Fruit fly (Drosophila melanogaster) whole organism, prepupa: Measurements from ENCODE around the gene Wdr33.

Experiments
- Blimp-1 ChIP-seq: fragments of 200-800 bp; sonication (Bioruptor generic); optimal IDR thresholded peaks from 3 replicates; lab custom pipeline; 2017; ENCODE audit warnings: missing biosample characterization, missing genetic modification characterization, mild to moderate bottlenecking, moderate library complexity, missing genetic modification reagents
- CG10631 ChIP-seq: fragments of 200-800 bp; sonication (Bioruptor generic); optimal IDR thresholded peaks from 2 replicates; lab custom pipeline; 2016; ENCODE audit warnings: missing biosample characterization, missing genetic modification characterization
- CG10669 ChIP-seq: fragments of 200-800 bp; sonication (Bioruptor generic); optimal IDR thresholded peaks from 3 replicates; lab custom pipeline; 2018; ENCODE audit warnings: missing biosample characterization, mild to moderate bottlenecking, missing genetic modification characterization, moderate library complexity
- CG11294 ChIP-seq: fragments of 200-800 bp; sonication (Bioruptor generic); IDR thresholded peaks from 2 replicates; pipeline ENCODE4 v1.3.6; 2022; ENCODE audit warnings: missing biosample characterization, missing genetic modification characterization
- CG11762 ChIP-seq: fragments of 200-800 bp; sonication (Bioruptor generic); optimal IDR thresholded peaks from 3 replicates; lab custom pipeline; 2016; ENCODE audit warnings: missing biosample characterization, missing genetic modification characterization; ENCODE audit not compliant: insufficient read depth
- CG15336 ChIP-seq: fragments of 200-800 bp; sonication (Bioruptor generic); IDR thresholded peaks from 2 replicates; pipeline ENCODE4 v1.3.6; 2022; ENCODE audit warnings: missing biosample characterization, missing genetic modification characterization
- CG1621 ChIP-seq: fragments of 200-800 bp; sonication (Bioruptor generic); optimal IDR thresholded peaks from 3 replicates; lab custom pipeline; 2018; ENCODE audit warnings: missing biosample characterization, mild to moderate bottlenecking, missing genetic modification characterization
- CG16779 ChIP-seq: fragments of 200-800 bp; sonication (Bioruptor generic); optimal IDR thresholded peaks from 3 replicates; lab custom pipeline; 2017; ENCODE audit warnings: missing biosample characterization, mild to moderate bottlenecking, missing genetic modification characterization
- CG3032 ChIP-seq: fragments of 200-800 bp; optimal IDR thresholded peaks from 2 replicates; lab custom pipeline; 2019; ENCODE audit warnings: missing biosample characterization, mild to moderate bottlenecking, missing genetic modification characterization, moderate library complexity
- CG31627 ChIP-seq: fragments of 200-800 bp; sonication (Bioruptor generic); optimal IDR thresholded peaks from 3 replicates; lab custom pipeline; 2016; ENCODE audit warnings: missing biosample characterization, missing genetic modification characterization
- CG34406 ChIP-seq: fragments of 200-800 bp; sonication (Bioruptor generic); optimal IDR thresholded peaks from 3 replicates; lab custom pipeline; 2016; ENCODE audit warnings: missing biosample characterization, missing genetic modification characterization
- CG3919 ChIP-seq: fragments of 200-800 bp; sonication (Bioruptor generic); optimal IDR thresholded peaks from 3 replicates; lab custom pipeline; 2016; ENCODE audit warnings: missing biosample characterization, missing genetic modification characterization
- CG4318 ChIP-seq: fragments of 200-800 bp; sonication (Bioruptor generic); optimal IDR thresholded peaks from 3 replicates; lab custom pipeline; 2017; ENCODE audit warnings: missing biosample characterization, mild to moderate bottlenecking, missing genetic modification characterization
- CG6163 ChIP-seq: fragments of 200-800 bp; sonication (Bioruptor generic); IDR thresholded peaks from 3 replicates; pipeline ENCODE4 v1.3.6; 2022; ENCODE audit warnings: missing biosample characterization, missing genetic modification characterization
- CG6276 ChIP-seq: fragments of 200-800 bp; sonication (Bioruptor generic); optimal IDR thresholded peaks from 2 replicates; lab custom pipeline; 2017; ENCODE audit warnings: missing biosample characterization, mild to moderate bottlenecking, missing genetic modification characterization
- CG6792 ChIP-seq: fragments of 200-800 bp; sonication (Bioruptor generic); optimal IDR thresholded peaks from 3 replicates; lab custom pipeline; 2016; ENCODE audit warnings: missing biosample characterization, missing genetic modification characterization
- CG6808 ChIP-seq: fragments of 200-800 bp; sonication (Bioruptor generic); optimal IDR thresholded peaks from 3 replicates; lab custom pipeline; 2017; ENCODE audit warnings: missing biosample characterization, missing genetic modification characterization, mild to moderate bottlenecking, moderate library complexity, missing genetic modification reagents
- CG7368 ChIP-seq: fragments of 200-800 bp; sonication (Bioruptor generic); optimal IDR thresholded peaks from 3 replicates; lab custom pipeline; 2016; ENCODE audit warnings: missing biosample characterization, missing genetic modification characterization
- CG8119 ChIP-seq: fragments of 200-800 bp; sonication (Bioruptor generic); IDR thresholded peaks from 3 replicates; pipeline ENCODE4 v1.3.6; 2022; ENCODE audit warnings: missing biosample characterization, missing genetic modification characterization
- CG8319 ChIP-seq: fragments of 200-800 bp; sonication (Bioruptor generic); optimal IDR thresholded peaks from 3 replicates; lab custom pipeline; 2016; ENCODE audit warnings: missing biosample characterization, missing genetic modification characterization
- CG8632 ChIP-seq: fragments of 200-800 bp; sonication (Bioruptor generic); optimal IDR thresholded peaks from 3 replicates; lab custom pipeline; 2016; ENCODE audit warnings: missing biosample characterization, missing genetic modification characterization
- CG9139 ChIP-seq: fragments of 200-800 bp; sonication (Bioruptor generic); optimal IDR thresholded peaks from 3 replicates; lab custom pipeline; 2017; ENCODE audit warnings: missing biosample characterization, mild to moderate bottlenecking, missing genetic modification characterization
- Eip78C ChIP-seq: fragments of 200-800 bp; sonication (Bioruptor generic); peaks from one replicate; lab custom pipeline; 2016; ENCODE audit warnings: missing biosample characterization, missing genetic modification characterization
- Eip93F ChIP-seq: fragments of 200-800 bp; sonication (Bioruptor generic); optimal IDR thresholded peaks from 2 replicates; lab custom pipeline; 2016; ENCODE audit warnings: missing biosample characterization, mild to moderate bottlenecking, missing genetic modification characterization
- Ets21C ChIP-seq: fragments of 200-800 bp; sonication (Bioruptor generic); optimal IDR thresholded peaks from 3 replicates; lab custom pipeline; 2016; ENCODE audit warnings: missing biosample characterization, missing genetic modification characterization
- Ets96B ChIP-seq: fragments of 200-800 bp; optimal IDR thresholded peaks from 2 replicates; lab custom pipeline; 2019; ENCODE audit warnings: missing biosample characterization, mild to moderate bottlenecking, missing genetic modification characterization, moderate library complexity
- Gug ChIP-seq: fragments of 200-800 bp; sonication (Bioruptor generic); IDR thresholded peaks from 2 replicates; pipeline ENCODE4 v1.3.6; 2022; ENCODE audit warnings: missing biosample characterization, missing genetic modification characterization
- Hr38 ChIP-seq: sonication (Bioruptor generic); optimal IDR thresholded peaks from 2 replicates; lab custom pipeline; 2016; ENCODE audit warnings: missing biosample characterization, missing genetic modification characterization
- Hr39 ChIP-seq: fragments of 200-800 bp; sonication (Bioruptor generic); optimal IDR thresholded peaks from 2 replicates; lab custom pipeline; 2016; ENCODE audit warnings: missing biosample characterization, missing genetic modification characterization
- Hr4 ChIP-seq: fragments of 200-800 bp; sonication (Bioruptor generic); optimal IDR thresholded peaks from 3 replicates; lab custom pipeline; 2016; ENCODE audit warnings: missing biosample characterization, missing genetic modification characterization
- Lpt ChIP-seq: fragments of 200-800 bp; sonication (Bioruptor generic); optimal IDR thresholded peaks from 3 replicates; lab custom pipeline; 2016; ENCODE audit warnings: missing biosample characterization, missing genetic modification characterization
- Met ChIP-seq: fragments of 200-800 bp; sonication (Bioruptor generic); optimal IDR thresholded peaks from 3 replicates; lab custom pipeline; 2016; ENCODE audit warnings: missing biosample characterization, missing genetic modification characterization
- Smox ChIP-seq: fragments of 200-800 bp; sonication (Bioruptor generic); optimal IDR thresholded peaks from 3 replicates; lab custom pipeline; 2016; ENCODE audit warnings: missing biosample characterization, missing genetic modification characterization
- Sox102F ChIP-seq: fragments of 200-800 bp; sonication (Bioruptor generic); optimal IDR thresholded peaks from 2 replicates; lab custom pipeline; 2016; ENCODE audit warnings: missing biosample characterization, mild to moderate bottlenecking, missing genetic modification characterization
- Sox14 ChIP-seq: fragments of 200-800 bp; sonication (Bioruptor generic); optimal IDR thresholded peaks from 3 replicates; lab custom pipeline; 2016; ENCODE audit warnings: missing biosample characterization, missing genetic modification characterization
- achi ChIP-seq: fragments of 200-800 bp; sonication (Bioruptor generic); optimal IDR thresholded peaks from 3 replicates; lab custom pipeline; 2016; ENCODE audit warnings: missing biosample characterization, missing genetic modification characterization
- acj6 ChIP-seq: fragments of 200-800 bp; sonication (Bioruptor generic); optimal IDR thresholded peaks from 3 replicates; lab custom pipeline; 2016; ENCODE audit warnings: missing biosample characterization, missing genetic modification characterization
- cyc ChIP-seq: fragments of 200-800 bp; sonication (Bioruptor generic); optimal IDR thresholded peaks from 3 replicates; lab custom pipeline; 2016; ENCODE audit warnings: missing biosample characterization, missing genetic modification characterization
- dsx ChIP-seq: fragments of 200-800 bp; optimal IDR thresholded peaks from 3 replicates; lab custom pipeline; 2019; ENCODE audit warnings: missing biosample characterization, mild to moderate bottlenecking, missing genetic modification characterization, moderate library complexity; ENCODE audit not compliant: poor library complexity, severe bottlenecking
- eg ChIP-seq: fragments of 200-800 bp; sonication (Bioruptor generic); IDR thresholded peaks from 3 replicates; pipeline ENCODE4 v1.3.6; 2022; ENCODE audit warnings: missing biosample characterization, missing genetic modification characterization
- esn ChIP-seq: fragments of 200-800 bp; sonication (Bioruptor generic); optimal IDR thresholded peaks from 2 replicates; lab custom pipeline; 2016; ENCODE audit warnings: missing biosample characterization, mild to moderate bottlenecking, missing genetic modification characterization, moderate library complexity
- fd85E ChIP-seq: fragments of 200-800 bp; sonication (Bioruptor generic); optimal IDR thresholded peaks from 3 replicates; lab custom pipeline; 2016; ENCODE audit warnings: missing biosample characterization, missing genetic modification characterization
- fkh ChIP-seq: fragments of 200-800 bp; sonication (Bioruptor generic); optimal IDR thresholded peaks from 3 replicates; lab custom pipeline; 2017; ENCODE audit warnings: missing biosample characterization, mild to moderate bottlenecking, missing genetic modification characterization, moderate library complexity
- lz ChIP-seq: fragments of 200-800 bp; sonication (Bioruptor generic); optimal IDR thresholded peaks from 3 replicates; lab custom pipeline; 2016; ENCODE audit warnings: missing biosample characterization, missing genetic modification characterization
- net ChIP-seq: fragments of 200-800 bp; sonication (Bioruptor generic); optimal IDR thresholded peaks from 3 replicates; lab custom pipeline; 2016; ENCODE audit warnings: missing biosample characterization, missing genetic modification characterization
- pdm3 ChIP-seq: fragments of 200-800 bp; sonication (Bioruptor generic); optimal IDR thresholded peaks from 3 replicates; lab custom pipeline; 2016; ENCODE audit warnings: missing biosample characterization, missing genetic modification characterization
- salr ChIP-seq, 2 experiments: fragments of 200-800 bp; sonication (Bioruptor generic); optimal IDR thresholded peaks; 3 replicates each; lab custom pipeline; 2016 to 2018; ENCODE audit warnings: missing biosample characterization in 2 of 2, missing genetic modification characterization in 2 of 2, mild to moderate bottlenecking in 1 of 2
- svp ChIP-seq: fragments of 200-800 bp; sonication (Bioruptor generic); peaks from one replicate; lab custom pipeline; 2016; ENCODE audit warnings: missing biosample characterization, missing genetic modification characterization
- topi ChIP-seq: fragments of 200-800 bp; sonication (Bioruptor generic); optimal IDR thresholded peaks from 3 replicates; lab custom pipeline; 2016; ENCODE audit warnings: missing biosample characterization, missing genetic modification characterization
- vri ChIP-seq: fragments of 200-800 bp; sonication (Bioruptor generic); optimal IDR thresholded peaks from 3 replicates; lab custom pipeline; 2016; ENCODE audit warnings: missing biosample characterization, mild to moderate bottlenecking, missing genetic modification characterization

Wdr33 gene

DNA sequence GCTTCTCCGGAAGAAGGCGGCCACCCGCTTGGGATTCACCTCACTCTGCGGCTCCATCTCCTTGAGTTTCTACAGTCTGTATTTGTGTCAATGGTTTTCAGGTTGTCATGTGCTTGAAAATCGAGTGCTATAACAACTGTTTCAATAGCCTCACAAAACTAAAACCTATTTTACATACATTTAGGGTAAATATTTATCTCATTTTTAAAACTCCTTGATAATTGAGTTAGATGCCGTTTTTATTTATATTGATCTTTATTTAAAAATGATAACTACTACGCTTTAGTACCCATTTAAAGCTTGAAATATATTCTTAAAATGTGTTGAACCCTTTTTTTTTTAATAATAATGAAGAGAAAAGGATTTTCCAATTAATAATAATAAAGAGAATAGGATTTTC is 32.8 kb downstream of the Wdr33 start, which contains the start of gene CG2104:
TSS of gene CG2104 (minus strand) at position 101 of the 400 bp plus-strand sequence.
- TF ChIP-seq CG31627 (GFP tag; lab: Kevin White, UChicago) = no peak

DNA sequence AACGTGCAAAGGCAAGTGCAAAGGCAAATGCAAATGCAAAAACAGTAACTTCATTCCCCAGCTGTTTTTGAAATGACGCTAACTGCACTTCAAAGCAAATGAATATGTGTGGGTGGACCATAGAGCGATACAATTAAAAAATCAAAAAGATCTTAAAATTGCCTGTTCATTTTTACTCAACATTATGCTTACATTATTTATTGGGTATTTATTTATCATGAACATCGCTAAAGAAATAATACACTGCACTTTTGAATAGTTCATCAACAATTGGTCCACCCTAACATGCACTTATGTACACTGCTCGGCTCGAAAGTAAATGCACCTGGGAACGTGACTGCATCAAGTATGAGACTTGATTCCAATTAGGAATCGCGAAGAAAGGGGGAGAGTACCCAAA is 34.0 kb downstream of the Wdr33 start:
- TF ChIP-seq CG6276 (GFP tag; lab: Kevin White, UChicago) (peak; percentile 77), CG7368 (peak; percentile 36), CG3919 (GFP tag; lab: Kevin White, UChicago) (peak; percentile 60), CG16779 (tag; lab: Kevin White, UChicago) (peak; percentile 3), Eip93F (GFP tag; lab: Kevin White, UChicago) (no peak), lz (GFP tag; lab: Kevin White, UChicago) (peak; percentile 17), eg (GFP tag; lab: Robert Waterston, UW) (peak; percentile 92), CG9139 (no peak), Eip78C (GFP tag; lab: Kevin White, UChicago) (peak; percentile 80), svp (no peak), Met (peak; percentile 29), CG6163 (GFP tag; lab: Robert Waterston, UW) (peak; percentile 80), topi (peak; percentile 41), CG10669 (peak; percentile 7), Sox14 (peak; percentile 55), Ets21C (GFP tag; lab: Kevin White, UChicago) (no peak), CG6808 (peak; percentile 5), fkh (GFP tag; lab: Kevin White, UChicago) (no peak), CG1621 (tag; lab: Kevin White, UChicago) (peak; percentile 10), Ets96B (tag; lab: Kevin White, UChicago) (peak; percentile 53), CG8319 (GFP tag; lab: Kevin White, UChicago) (no peak), dsx (no peak), Hr4 (peak; percentile 80), Smox (GFP tag; lab: Kevin White, UChicago) (peak; percentile 27), esn (peak; percentile 37), salr (GFP tag; optimal IDR thresholded peaks at IDR 0.05; lab: Kevin White, UChicago) (peak; percentile 22 to 50), Lpt (GFP tag; lab: Kevin White, UChicago) (peak; percentile 69), Hr39 (GFP tag; lab: Kevin White, UChicago) (peak; percentile 29), CG15336 (GFP tag; lab: Robert Waterston, UW) (peak; percentile 90), net (GFP tag; lab: Kevin White, UChicago) (peak; percentile 53), achi (peak; percentile 59), CG11762 (GFP tag; lab: Kevin White, UChicago) (peak; percentile 38), Sox102F (GFP tag; lab: Kevin White, UChicago) (peak; percentile 39), CG6792 (peak; percentile 6), Blimp-1 (GFP tag; lab: Kevin White, UChicago) (no peak), vri (no peak), CG10631 (GFP tag; lab: Kevin White, UChicago) (peak; percentile 28), CG3032 (tag; lab: Kevin White, UChicago) (peak; percentile 2), cyc (GFP tag; lab: Kevin White, UChicago) (peak; percentile 25), CG8119 (GFP tag; lab: Robert Waterston, UW) (peak; percentile 89), pdm3 (GFP tag; lab: Kevin White, UChicago) (peak; percentile 55), acj6 (GFP tag; lab: Kevin White, UChicago) (peak; percentile 42), fd85E (GFP tag; lab: Kevin White, UChicago) (no peak), CG31627 (GFP tag; lab: Kevin White, UChicago) (peak; percentile 12), Gug (peak; percentile 64), CG4318 (GFP tag; lab: Kevin White, UChicago) (peak; percentile 61), CG11294 (GFP tag; lab: Robert Waterston, UW) (0 out of 2 replicates have a peak, but pooled peaks have one; percentile 53), Hr38 (GFP tag; lab: Kevin White, UChicago) (no peak), CG8632 (GFP tag; lab: Kevin White, UChicago) (peak; percentile 11), CG34406 (GFP tag; lab: Kevin White, UChicago) (peak; percentile 34)
